Fruit fly (Drosophila melanogaster) whole organism, embryonic: ENCODE results near the gene wls.

Experiments
- CG1233 ChIP-seq: fragments of 200-800 bp; sonication (Bioruptor generic); optimal IDR thresholded peaks from 4 replicates; lab custom pipeline; 2018; ENCODE audit warnings: missing biosample characterization, mild to moderate bottlenecking, missing genetic modification characterization
- CG14014 ChIP-seq: fragments of 200-800 bp; sonication (Bioruptor generic); IDR thresholded peaks from 2 replicates; pipeline ENCODE4 v1.3.6; 2022; ENCODE audit warnings: missing biosample characterization, missing genetic modification characterization
- CG14860 ChIP-seq: fragments of 200-800 bp; sonication (Bioruptor generic); IDR thresholded peaks from 3 replicates; pipeline ENCODE4 v1.3.6; 2022; ENCODE audit warnings: missing biosample characterization, missing genetic modification characterization; ENCODE audit not compliant: partially characterized antibody
- CG15514 ChIP-seq: fragments of 200-800 bp; sonication (Bioruptor generic); optimal IDR thresholded peaks from 3 replicates; lab custom pipeline; 2017; ENCODE audit warnings: missing biosample characterization, missing genetic modification characterization, mild to moderate bottlenecking, moderate library complexity, missing genetic modification reagents
- CG15601 ChIP-seq: fragments of 200-800 bp; sonication (Bioruptor generic); optimal IDR thresholded peaks from 3 replicates; lab custom pipeline; 2019; ENCODE audit warnings: missing biosample characterization, mild to moderate bottlenecking, missing genetic modification characterization, moderate library complexity
- CG17802 ChIP-seq: fragments of 200-800 bp; sonication (Bioruptor generic); optimal IDR thresholded peaks from 2 replicates; lab custom pipeline; 2018; ENCODE audit warnings: missing biosample characterization, mild to moderate bottlenecking, missing genetic modification characterization, moderate library complexity
- CG17829 ChIP-seq: fragments of 200-800 bp; optimal IDR thresholded peaks from 2 replicates; lab custom pipeline; 2019; ENCODE audit warnings: missing biosample characterization, mild to moderate bottlenecking, missing genetic modification characterization, moderate library complexity
- CG2116 ChIP-seq: fragments of 200-800 bp; sonication (Bioruptor generic); optimal IDR thresholded peaks from 3 replicates; lab custom pipeline; 2018; ENCODE audit warnings: missing biosample characterization, mild to moderate bottlenecking, missing genetic modification characterization
- CG2129 ChIP-seq: fragments of 200-800 bp; sonication (Bioruptor generic); IDR thresholded peaks from 2 replicates; pipeline ENCODE4 v1.3.6; 2022; ENCODE audit warnings: missing biosample characterization, missing genetic modification characterization; ENCODE audit not compliant: partially characterized antibody
- CG2202 ChIP-seq: fragments of 200-800 bp; sonication (Bioruptor generic); optimal IDR thresholded peaks from 2 replicates; lab custom pipeline; 2018; ENCODE audit warnings: missing biosample characterization, mild to moderate bottlenecking, missing genetic modification characterization
- CG31365 ChIP-seq: fragments of 200-800 bp; sonication (Bioruptor generic); optimal IDR thresholded peaks from 2 replicates; lab custom pipeline; 2018; ENCODE audit warnings: missing biosample characterization, mild to moderate bottlenecking, missing genetic modification characterization
- CG31441 ChIP-seq: fragments of 200-800 bp; sonication (Bioruptor generic); IDR thresholded peaks from 2 replicates; pipeline ENCODE4 v1.3.6; 2022; ENCODE audit warnings: missing biosample characterization, missing genetic modification characterization
- CG32532 ChIP-seq: fragments of 200-800 bp; sonication (Bioruptor generic); IDR thresholded peaks from 2 replicates; pipeline ENCODE4 v1.3.6; 2022; ENCODE audit warnings: missing biosample characterization, missing genetic modification characterization
- CG4282 ChIP-seq: fragments of 200-800 bp; sonication (Bioruptor generic); optimal IDR thresholded peaks from 2 replicates; lab custom pipeline; 2016; ENCODE audit warnings: missing biosample characterization, missing genetic modification characterization
- CG6813 ChIP-seq: fragments of 200-800 bp; sonication (Bioruptor generic); optimal IDR thresholded peaks from 2 replicates; lab custom pipeline; 2017; ENCODE audit warnings: missing biosample characterization, missing genetic modification characterization, mild to moderate bottlenecking, moderate library complexity, missing genetic modification reagents
- CG9215 ChIP-seq: fragments of 200-800 bp; sonication (Bioruptor generic); IDR thresholded peaks from 2 replicates; pipeline ENCODE4 v1.3.6; 2022; ENCODE audit warnings: missing biosample characterization, missing genetic modification characterization
- CTCF ChIP-seq: fragments of 200-800 bp; sonication (Bioruptor generic); optimal IDR thresholded peaks from 2 replicates; lab custom pipeline; 2017; ENCODE audit warnings: missing biosample characterization, mild to moderate bottlenecking, missing genetic modification characterization, moderate library complexity
- Dip2 ChIP-seq: fragments of 200-800 bp; sonication (Bioruptor generic); IDR thresholded peaks from 2 replicates; pipeline ENCODE4 v1.3.6; 2022; ENCODE audit warnings: missing biosample characterization, missing genetic modification characterization
- Elba2 ChIP-seq: fragments of 200-800 bp; sonication (Bioruptor generic); optimal IDR thresholded peaks from 3 replicates; lab custom pipeline; 2016; ENCODE audit warnings: missing biosample characterization, missing genetic modification characterization
- GATAe ChIP-seq: fragments of 200-800 bp; sonication (Bioruptor generic); conservative IDR thresholded peaks from 2 replicates; pipeline ENCODE4 v1.3.6; 2022; ENCODE audit warnings: missing biosample characterization, missing genetic modification characterization
- Hr51 ChIP-seq, 2 experiments: fragments of 200-800 bp; sonication (Bioruptor generic); optimal IDR thresholded peaks; 2 replicates in 1 of 2; 3 replicates in 1 of 2; lab custom pipeline; 2016 to 2018; ENCODE audit warnings: missing biosample characterization in 2 of 2, missing genetic modification characterization in 2 of 2, mild to moderate bottlenecking in 1 of 2, moderate library complexity in 1 of 2
- Kr ChIP-seq: fragments of 200-800 bp; sonication (Bioruptor generic); optimal IDR thresholded peaks from 2 replicates; lab custom pipeline; 2017; ENCODE audit warnings: missing biosample characterization, mild to moderate bottlenecking, missing genetic modification characterization
- Optix ChIP-seq: fragments of 200-800 bp; sonication (Bioruptor generic); IDR thresholded peaks from 3 replicates; pipeline ENCODE4 v1.3.6; 2022; ENCODE audit warnings: missing biosample characterization, missing genetic modification characterization
- PHDP ChIP-seq: fragments of 200-800 bp; sonication (Bioruptor generic); optimal IDR thresholded peaks from 3 replicates; lab custom pipeline; 2018; ENCODE audit warnings: missing biosample characterization, mild to moderate bottlenecking, missing genetic modification characterization, moderate library complexity
- Poxn ChIP-seq: fragments of 200-800 bp; sonication (Bioruptor generic); IDR thresholded peaks from 2 replicates; pipeline ENCODE4 v1.3.6; 2022; ENCODE audit warnings: missing biosample characterization, missing genetic modification characterization
- Xbp1 ChIP-seq: fragments of 200-800 bp; sonication (Bioruptor generic); optimal IDR thresholded peaks from 3 replicates; lab custom pipeline; 2016; ENCODE audit warnings: missing biosample characterization, mild to moderate bottlenecking, missing genetic modification characterization
- ab ChIP-seq: fragments of 200-800 bp; sonication (Bioruptor generic); optimal IDR thresholded peaks from 2 replicates; lab custom pipeline; 2016; ENCODE audit warnings: missing biosample characterization, missing genetic modification characterization
- az2 ChIP-seq: fragments of 200-800 bp; sonication (Bioruptor generic); optimal IDR thresholded peaks from 3 replicates; lab custom pipeline; 2016; ENCODE audit warnings: missing biosample characterization, missing genetic modification characterization
- dmrt99B ChIP-seq: fragments of 200-800 bp; sonication (Bioruptor generic); optimal IDR thresholded peaks from 2 replicates; lab custom pipeline; 2018; ENCODE audit warnings: missing biosample characterization, mild to moderate bottlenecking, missing genetic modification characterization, moderate library complexity
- dpn ChIP-seq, 2 experiments: fragments of 200-800 bp; sonication (Bioruptor generic); optimal IDR thresholded peaks; 3 replicates each; lab custom pipeline; 2016; ENCODE audit warnings: missing biosample characterization in 2 of 2, missing genetic modification characterization in 2 of 2
- exex ChIP-seq: fragments of 200-800 bp; sonication (Bioruptor generic); optimal IDR thresholded peaks from 4 replicates; lab custom pipeline; 2018; ENCODE audit warnings: missing biosample characterization, mild to moderate bottlenecking, missing genetic modification characterization, moderate library complexity
- gsb-n ChIP-seq: fragments of 200-800 bp; sonication (Bioruptor generic); optimal IDR thresholded peaks from 3 replicates; lab custom pipeline; 2018; ENCODE audit warnings: missing biosample characterization, mild to moderate bottlenecking, missing genetic modification characterization
- jigr1 ChIP-seq: fragments of 200-800 bp; sonication (Bioruptor generic); IDR thresholded peaks from 3 replicates; pipeline ENCODE4 v1.3.6; 2022; ENCODE audit warnings: missing biosample characterization, missing genetic modification characterization
- jumu ChIP-seq: fragments of 200-800 bp; sonication (Bioruptor generic); optimal IDR thresholded peaks from 3 replicates; lab custom pipeline; 2016; ENCODE audit warnings: missing biosample characterization, missing genetic modification characterization
- kay ChIP-seq: fragments of 200-800 bp; sonication (Bioruptor generic); optimal IDR thresholded peaks from 2 replicates; lab custom pipeline; 2016; ENCODE audit warnings: missing biosample characterization, missing genetic modification characterization
- knrl ChIP-seq: fragments of 200-800 bp; sonication (Bioruptor generic); IDR thresholded peaks from 3 replicates; pipeline ENCODE4 v1.3.6; 2022; ENCODE audit warnings: missing biosample characterization, missing genetic modification characterization; ENCODE audit not compliant: partially characterized antibody
- mam ChIP-seq: fragments of 200-800 bp; sonication (Bioruptor generic); optimal IDR thresholded peaks from 3 replicates; lab custom pipeline; 2016; ENCODE audit warnings: missing biosample characterization, missing genetic modification characterization
- mirr ChIP-seq: fragments of 200-800 bp; sonication (Bioruptor generic); optimal IDR thresholded peaks from 3 replicates; lab custom pipeline; 2018; ENCODE audit warnings: missing biosample characterization, mild to moderate bottlenecking, missing genetic modification characterization
- pita ChIP-seq: fragments of 200-800 bp; sonication (Bioruptor generic); optimal IDR thresholded peaks from 2 replicates; lab custom pipeline; 2017; ENCODE audit warnings: missing biosample characterization, mild to moderate bottlenecking, missing genetic modification characterization
- pum ChIP-seq: fragments of 200-800 bp; sonication (Bioruptor generic); optimal IDR thresholded peaks from 2 replicates; lab custom pipeline; 2016; ENCODE audit warnings: missing biosample characterization, missing genetic modification characterization
- pzg ChIP-seq: fragments of 200-800 bp; sonication (Bioruptor generic); optimal IDR thresholded peaks from 3 replicates; lab custom pipeline; 2018; ENCODE audit warnings: missing biosample characterization, mild to moderate bottlenecking, missing genetic modification characterization, moderate library complexity
- ro ChIP-seq: fragments of 200-800 bp; sonication (Bioruptor generic); IDR thresholded peaks from 2 replicates; pipeline ENCODE4 v1.3.6; 2022; ENCODE audit warnings: missing biosample characterization, missing genetic modification characterization
- salm ChIP-seq: fragments of 200-800 bp; sonication (Bioruptor generic); optimal IDR thresholded peaks from 2 replicates; lab custom pipeline; 2018; ENCODE audit warnings: missing biosample characterization, mild to moderate bottlenecking, missing genetic modification characterization
- sisA ChIP-seq: fragments of 200-800 bp; sonication (Bioruptor generic); IDR thresholded peaks from 2 replicates; pipeline ENCODE4 v1.3.6; 2022; ENCODE audit warnings: missing biosample characterization, missing genetic modification characterization
- vfl ChIP-seq: fragments of 200-800 bp; sonication (Bioruptor generic); optimal IDR thresholded peaks from 2 replicates; lab custom pipeline; 2016; ENCODE audit warnings: missing biosample characterization, missing genetic modification characterization
- vvl ChIP-seq: fragments of 200-800 bp; sonication (Bioruptor generic); IDR thresholded peaks from 2 replicates; pipeline ENCODE4 v1.3.6; 2022; ENCODE audit warnings: missing biosample characterization, missing genetic modification characterization
- wek ChIP-seq: fragments of 200-800 bp; sonication (Bioruptor generic); optimal IDR thresholded peaks from 3 replicates; lab custom pipeline; 2018; ENCODE audit warnings: missing biosample characterization, mild to moderate bottlenecking, missing genetic modification characterization, moderate library complexity
- zen ChIP-seq: fragments of 200-800 bp; sonication (Bioruptor generic); optimal IDR thresholded peaks from 3 replicates; lab custom pipeline; 2018; ENCODE audit warnings: missing biosample characterization, mild to moderate bottlenecking, missing genetic modification characterization, moderate library complexity
- zfh1 ChIP-seq: fragments of 200-800 bp; sonication (Bioruptor generic); IDR thresholded peaks from 3 replicates; pipeline ENCODE4 v1.3.6; 2022; ENCODE audit warnings: missing biosample characterization, missing genetic modification characterization
- zfh2 ChIP-seq: fragments of 200-800 bp; sonication (Bioruptor generic); optimal IDR thresholded peaks from 2 replicates; lab custom pipeline; 2016; ENCODE audit warnings: missing biosample characterization, missing genetic modification characterization

Gene wls

dm6 chr3L:11197291-11198021, 28.0 kb upstream of the wls start, which contains the start of gene GlcAT-P (continued):
- peak; percentile 63 for TF ChIP-seq CG15601 (tag; lab: Kevin White, UChicago)
- peak; percentile 78 for TF ChIP-seq gsb-n (tag; lab: Kevin White, UChicago)
- no peak for TF ChIP-seq ab
- TF ChIP-seq CG17829 (tag; lab: Kevin White, UChicago) = peak; percentile 65
- TF ChIP-seq CG14014 (GFP tag; lab: Robert Waterston, UW) = peak; percentile 76
- no peak for TF ChIP-seq ro (GFP tag; lab: Robert Waterston, UW)
- no peak for TF ChIP-seq Elba2 (GFP tag; lab: Kevin White, UChicago)
- peak; percentile 75 for TF ChIP-seq dmrt99B (tag; lab: Kevin White, UChicago)
- no peak for TF ChIP-seq CG2129
- no peak for TF ChIP-seq zfh2 (GFP tag; lab: Kevin White, UChicago)
- peak; percentile 24 for TF ChIP-seq kay (GFP tag; lab: Kevin White, UChicago)
- TF ChIP-seq zen (tag; lab: Kevin White, UChicago) = peak; percentile 4
- TF ChIP-seq Xbp1 (GFP tag; lab: Kevin White, UChicago) = peak; percentile 56
- TF ChIP-seq CG32532 (GFP tag; lab: Robert Waterston, UW) = peak; percentile 75; the same call in 1 of the 2 replicates
- no peak for TF ChIP-seq mirr (GFP tag; lab: Kevin White, UChicago)
- TF ChIP-seq GATAe (GFP tag; lab: Robert Waterston, UW) = no peak
- TF ChIP-seq Kr (GFP tag; lab: Kevin White, UChicago) = no peak
- peak in 1 of 2 experiments; percentile 86 for TF ChIP-seq Hr51 (GFP tag; optimal IDR thresholded peaks at IDR 0.05; lab: Kevin White, UChicago)
- peak; percentile 36 for TF ChIP-seq salm (tag; lab: Kevin White, UChicago)
- peak; percentile 54 for TF ChIP-seq az2
- TF ChIP-seq Optix (GFP tag; lab: Robert Waterston, UW) = no peak
- no peak for TF ChIP-seq CG2202 (tag; lab: Kevin White, UChicago)
- TF ChIP-seq CG15514 (GFP tag; lab: Kevin White, UChicago) = peak; percentile 12
- no peak for TF ChIP-seq jumu
- TF ChIP-seq Dip2 = no peak
- peak; percentile 11 for TF ChIP-seq CG2116 (GFP tag; lab: Kevin White, UChicago)
- TF ChIP-seq pita (GFP tag; lab: Kevin White, UChicago) = no peak
- peak; percentile 85 for TF ChIP-seq CG31441 (GFP tag; lab: Robert Waterston, UW)
- TF ChIP-seq CG14860 (GFP tag; lab: Robert Waterston, UW) = no peak
- TF ChIP-seq mam (GFP tag; lab: Kevin White, UChicago) = no peak
- no peak for TF ChIP-seq exex (tag; lab: Kevin White, UChicago)
- no peak for TF ChIP-seq CTCF (GFP tag; lab: Kevin White, UChicago)
- peak in 1 of 2 experiments; percentile 58 for TF ChIP-seq dpn (GFP tag; optimal IDR thresholded peaks at IDR 0.05; lab: Kevin White, UChicago)
- peak; percentile 65 for TF ChIP-seq CG9215 (GFP tag; lab: Robert Waterston, UW)
- TF ChIP-seq CG31365 = no peak
- peak; percentile 85 for TF ChIP-seq vvl (GFP tag; lab: Robert Waterston, UW)
- no peak for TF ChIP-seq wek (GFP tag; lab: Kevin White, UChicago)
- TF ChIP-seq knrl (GFP tag; lab: Robert Waterston, UW) = no peak
- no peak for TF ChIP-seq CG6813 (GFP tag; lab: Kevin White, UChicago)
- no peak for TF ChIP-seq vfl (GFP tag; lab: Kevin White, UChicago)
- TF ChIP-seq CG1233 (GFP tag; lab: Kevin White, UChicago) = peak; percentile 61
- no peak for TF ChIP-seq Poxn (GFP tag; lab: Robert Waterston, UW)
- no peak for TF ChIP-seq pum (GFP tag; lab: Kevin White, UChicago)
- no peak for TF ChIP-seq CG17802 (tag; lab: Kevin White, UChicago)
- peak; percentile 29; the same call in 1 of the 2 replicates for TF ChIP-seq sisA (GFP tag; lab: Robert Waterston, UW)
- TF ChIP-seq pzg (GFP tag; lab: Kevin White, UChicago) = no peak
- peak; percentile 83 for TF ChIP-seq PHDP (tag; lab: Kevin White, UChicago)
- TF ChIP-seq zfh1 = no peak
- no peak for TF ChIP-seq CG4282 (GFP tag; lab: Kevin White, UChicago)
- TF ChIP-seq jigr1 = no peak
